Worm (Caenorhabditis elegans) whole organism, L3 larva: ENCODE data around the gene Y45G5AM.6.
A peak's percentile ranks its signal among the peaks of the same experiment; 100 is the strongest.

Experiments used
- R02D3.7 ChIP-seq: fragments of 150-350 bp; optimal IDR thresholded peaks from 2 replicates; lab custom pipeline; 2014; ENCODE audit warnings: missing biosample characterization, missing genetic modification characterization
- ZK546.5 ChIP-seq: sonication (generic microtip); optimal IDR thresholded peaks from 2 replicates; lab custom pipeline; 2017; ENCODE audit warnings: missing biosample characterization, missing genetic modification characterization
- aly-2 ChIP-seq: fragments of 150-350 bp; optimal IDR thresholded peaks from 2 replicates; lab custom pipeline; 2014; ENCODE audit warnings: missing biosample characterization, missing genetic modification characterization
- ama-1 ChIP-seq: fragments of 150-350 bp; optimal IDR thresholded peaks from 2 replicates; lab custom pipeline; 2018
- ceh-28 ChIP-seq: fragments of 150-350 bp; optimal IDR thresholded peaks from 2 replicates; lab custom pipeline; 2014; ENCODE audit warnings: missing biosample characterization, missing genetic modification reagents, missing genetic modification characterization
- ceh-82 ChIP-seq: fragments of 150-350 bp; optimal IDR thresholded peaks from 2 replicates; lab custom pipeline; 2014; ENCODE audit warnings: missing biosample characterization, missing genetic modification characterization
- egl-27 ChIP-seq: sonication (generic microtip); optimal IDR thresholded peaks from 4 replicates; lab custom pipeline; 2017; ENCODE audit warnings: missing biosample characterization, missing genetic modification reagents, missing genetic modification characterization
- egl-5 ChIP-seq: fragments of 150-350 bp; optimal IDR thresholded peaks from 2 replicates; lab custom pipeline; 2017; ENCODE audit warnings: missing biosample characterization, missing genetic modification reagents, missing genetic modification characterization, inconsistent platforms
- elt-1 ChIP-seq: fragments of 150-350 bp; optimal IDR thresholded peaks from 2 replicates; lab custom pipeline; 2014; ENCODE audit warnings: missing biosample characterization, missing genetic modification characterization
- elt-2 ChIP-seq: sonication (generic microtip); optimal IDR thresholded peaks from 2 replicates; lab custom pipeline; 2016; ENCODE audit warnings: missing genetic modification reagents, mild to moderate bottlenecking, missing genetic modification characterization, missing compliant biosample characterization
- elt-3 ChIP-seq, 3 experiments: fragments of 150-350 bp in 1 of 3; sonication (generic microtip) in 2 of 3; optimal IDR thresholded peaks; 2 replicates in 2 of 3; 4 replicates in 1 of 3; lab custom pipeline; 2014 to 2017; ENCODE audit warnings: missing biosample characterization in 3 of 3, missing genetic modification characterization in 3 of 3
- eor-1 ChIP-seq, 2 experiments: fragments of 150-350 bp; optimal IDR thresholded peaks; 2 replicates each; lab custom pipeline; 2014 to 2018; ENCODE audit warnings: missing biosample characterization in 2 of 2, missing genetic modification characterization in 2 of 2
- fkh-10 ChIP-seq: sonication (generic microtip); optimal IDR thresholded peaks from 2 replicates; lab custom pipeline; 2017; ENCODE audit warnings: missing biosample characterization, missing genetic modification reagents, missing genetic modification characterization
- hmg-11 ChIP-seq: sonication (generic microtip); optimal IDR thresholded peaks from 2 replicates; lab custom pipeline; 2016; ENCODE audit warnings: missing genetic modification characterization, missing compliant biosample characterization
- lin-15B ChIP-seq: fragments of 150-350 bp; optimal IDR thresholded peaks from 2 replicates; lab custom pipeline; 2014; ENCODE audit warnings: missing biosample characterization, missing genetic modification characterization
- lin-39 ChIP-seq: fragments of 150-350 bp; optimal IDR thresholded peaks from 2 replicates; lab custom pipeline; 2018; ENCODE audit warnings: missing biosample characterization, missing genetic modification reagents, missing genetic modification characterization
- lsy-12 ChIP-seq: sonication (generic microtip); optimal IDR thresholded peaks from 2 replicates; lab custom pipeline; 2016; ENCODE audit warnings: mild to moderate bottlenecking, missing genetic modification characterization, missing compliant biosample characterization
- mdl-1 ChIP-seq: fragments of 150-350 bp; optimal IDR thresholded peaks from 2 replicates; lab custom pipeline; 2014; ENCODE audit warnings: missing biosample characterization, missing genetic modification characterization
- mml-1 ChIP-seq: fragments of 150-350 bp; sonication (generic microtip); optimal IDR thresholded peaks from 3 replicates; lab custom pipeline; 2014; ENCODE audit warnings: missing biosample characterization, missing genetic modification characterization
- nfya-1 ChIP-seq: sonication (generic microtip); optimal IDR thresholded peaks from 2 replicates; lab custom pipeline; 2017; ENCODE audit warnings: missing genetic modification characterization, mild to moderate bottlenecking, missing compliant biosample characterization, antibody characterized with exemption, moderate library complexity; ENCODE audit not compliant: insufficient read depth
- nhr-23 ChIP-seq: fragments of 150-350 bp; optimal IDR thresholded peaks from 2 replicates; lab custom pipeline; 2014; ENCODE audit warnings: missing biosample characterization, missing genetic modification reagents, missing genetic modification characterization
- nhr-25 ChIP-seq: sonication (generic microtip); optimal IDR thresholded peaks from 2 replicates; lab custom pipeline; 2017; ENCODE audit warnings: missing biosample characterization, missing genetic modification characterization
- nhr-28 ChIP-seq: fragments of 150-350 bp; optimal IDR thresholded peaks from 2 replicates; lab custom pipeline; 2014; ENCODE audit warnings: missing biosample characterization, missing genetic modification characterization
- nhr-43 ChIP-seq: sonication (generic microtip); optimal IDR thresholded peaks from 2 replicates; lab custom pipeline; 2016; ENCODE audit warnings: mild to moderate bottlenecking, missing genetic modification characterization, missing compliant biosample characterization; ENCODE audit not compliant: poor library complexity, severe bottlenecking
- nhr-77 ChIP-seq: fragments of 150-350 bp; optimal IDR thresholded peaks from 2 replicates; lab custom pipeline; 2014; ENCODE audit warnings: missing biosample characterization, missing genetic modification characterization
- pha-4 ChIP-seq: fragments of 150-350 bp; optimal IDR thresholded peaks from 2 replicates; lab custom pipeline; 2014; ENCODE audit warnings: missing biosample characterization, missing genetic modification reagents, missing genetic modification characterization
- pqm-1 ChIP-seq: fragments of 150-350 bp; optimal IDR thresholded peaks from 2 replicates; lab custom pipeline; 2017; ENCODE audit warnings: missing biosample characterization, missing genetic modification characterization, inconsistent platforms
- skn-1 ChIP-seq: fragments of 150-350 bp; optimal IDR thresholded peaks from 2 replicates; lab custom pipeline; 2014; ENCODE audit warnings: missing biosample characterization, missing genetic modification characterization
- snpc-4 ChIP-seq: fragments of 150-350 bp; optimal IDR thresholded peaks from 2 replicates; lab custom pipeline; 2014; ENCODE audit warnings: missing biosample characterization, missing genetic modification characterization
- unc-39 ChIP-seq: sonication (generic microtip); optimal IDR thresholded peaks from 4 replicates; lab custom pipeline; 2017; ENCODE audit warnings: missing biosample characterization, missing genetic modification characterization
- unc-62 ChIP-seq: fragments of 150-350 bp; sonication (generic microtip); optimal IDR thresholded peaks from 4 replicates; lab custom pipeline; 2014; ENCODE audit warnings: missing biosample characterization, missing genetic modification reagents, missing genetic modification characterization
- zag-1 ChIP-seq: fragments of 150-350 bp; optimal IDR thresholded peaks from 2 replicates; lab custom pipeline; 2014; ENCODE audit warnings: missing biosample characterization, missing genetic modification characterization
- ztf-4 ChIP-seq: fragments of 150-350 bp; optimal IDR thresholded peaks from 2 replicates; lab custom pipeline; 2014; ENCODE audit warnings: missing biosample characterization, missing genetic modification characterization

The Y45G5AM.6 gene

DNA sequence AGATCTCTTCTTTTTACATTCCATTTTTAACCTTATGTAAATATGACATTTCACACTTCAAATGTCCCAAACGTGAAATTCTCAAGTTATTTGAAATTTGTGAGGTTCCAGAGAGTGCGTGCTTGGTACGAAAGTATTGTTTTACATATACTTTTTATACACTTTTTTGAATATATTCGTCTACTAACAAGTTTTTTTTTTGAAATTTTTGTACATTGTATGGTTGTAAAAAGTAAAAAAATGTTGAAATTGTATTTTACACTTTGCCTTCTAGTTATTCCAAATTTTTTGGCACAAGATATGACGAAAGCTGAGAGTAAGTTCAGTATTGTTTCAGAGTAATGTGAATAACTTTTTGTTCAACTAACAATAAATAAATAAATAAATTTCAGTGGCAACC is 17.4 kb downstream of the Y45G5AM.6 start, which contains the start of gene lgc-1:
Gene lgc-1, plus strand, starts transcription at position 301 of the 400 bp plus-strand sequence.
- TF ChIP-seq pqm-1 (tag; lab: Kevin White, UChicago): no peak
- TF ChIP-seq nfya-1: no peak
- TF ChIP-seq pha-4 (tag; lab: Kevin White, UChicago): no peak
- TF ChIP-seq elt-1: no peak
- TF ChIP-seq egl-27 (tag; lab: Kevin White, UChicago): no peak
- no peak for TF ChIP-seq nhr-77 (tag; lab: Kevin White, UChicago)

DNA sequence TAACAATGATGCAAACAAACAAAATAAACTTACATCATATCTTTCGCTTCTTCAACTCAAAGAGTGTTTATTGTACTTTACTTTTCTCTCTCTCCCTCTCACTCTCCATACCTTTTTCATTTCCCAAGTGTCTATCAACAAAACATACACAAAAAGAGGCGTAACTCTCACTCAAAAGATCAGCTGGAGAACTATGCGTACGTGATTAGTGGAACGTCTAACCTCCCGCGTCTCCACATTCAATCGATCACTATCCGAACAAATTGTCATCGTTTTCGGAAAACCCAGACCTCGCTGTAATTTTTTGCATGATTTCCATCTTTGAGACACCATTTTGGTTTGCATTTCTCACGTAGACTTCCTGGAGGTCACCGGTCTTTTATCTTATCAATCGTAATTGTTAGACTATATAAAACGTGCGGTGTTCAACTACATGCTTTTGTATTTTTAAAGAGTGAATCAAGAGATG is 20.6 kb downstream of the Y45G5AM.6 start, which contains the start of gene nhr-57:
Gene nhr-57, plus strand, starts transcription at position 419 of the 469 bp plus-strand sequence.
- TF ChIP-seq ama-1 (peak; percentile 26), ztf-4 (tag; lab: Kevin White, UChicago) (no peak), unc-62 (GFP tag; lab: Kevin White, UChicago) (no peak), nhr-43 (tag; lab: Kevin White, UChicago) (peak; percentile 81), aly-2 (tag; lab: Kevin White, UChicago) (no peak), skn-1 (tag; lab: Kevin White, UChicago) (peak; percentile 84), nhr-23 (tag; lab: Kevin White, UChicago) (peak; percentile 67), pha-4 (tag; lab: Kevin White, UChicago) (peak; percentile 98), mdl-1 (peak; percentile 28), elt-3 (tag; optimal IDR thresholded peaks at IDR 0.05; lab: Kevin White, UChicago) (peak in 1 of 3 experiments; percentile 42), eor-1 (tag; optimal IDR thresholded peaks at IDR 0.05; lab: Kevin White, UChicago) (no peak), egl-5 (peak; percentile 65), mml-1 (tag; lab: Kevin White, UChicago) (no peak), lin-39 (tag; lab: Kevin White, UChicago) (peak; percentile 53), nhr-25 (tag; lab: Kevin White, UChicago) (peak; percentile 77), elt-2 (tag; lab: Kevin White, UChicago) (peak; percentile 82), ceh-28 (peak; percentile 73), nhr-28 (no peak), lsy-12 (tag; lab: Kevin White, UChicago) (no peak), hmg-11 (no peak), pqm-1 (tag; lab: Kevin White, UChicago) (peak; percentile 74)

DNA sequence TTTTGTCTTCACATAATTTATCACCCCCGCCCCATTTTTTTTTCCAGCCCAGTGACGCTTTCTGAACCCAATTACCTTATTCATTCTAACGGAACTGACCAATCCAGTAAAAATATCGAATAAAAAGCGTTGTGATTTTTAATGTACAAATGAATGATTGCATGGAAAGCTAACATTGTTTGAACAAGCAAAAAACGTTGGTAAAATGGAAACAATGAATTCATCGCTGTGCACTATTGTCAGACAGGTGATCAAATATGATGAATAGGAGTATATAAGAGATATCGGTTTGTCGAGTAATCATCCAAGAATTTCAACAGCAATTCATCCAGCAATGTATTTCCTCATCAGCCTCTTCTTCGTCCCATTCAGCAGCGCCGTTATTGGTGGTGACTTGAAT is 22.5 kb downstream of the Y45G5AM.6 start, which contains the start of gene phat-4:
Gene phat-4, plus strand, starts transcription at position 301 of the 400 bp plus-strand sequence.
- TF ChIP-seq elt-1 (no peak), hmg-11 (no peak), ZK546.5 (tag; lab: Kevin White, UChicago) (no peak), R02D3.7 (tag; lab: Kevin White, UChicago) (no peak), ztf-4 (tag; lab: Kevin White, UChicago) (no peak), zag-1 (tag; lab: Kevin White, UChicago) (no peak), mdl-1 (no peak), skn-1 (tag; lab: Kevin White, UChicago) (no peak), ceh-82 (tag; lab: Kevin White, UChicago) (no peak), unc-39 (no peak), nhr-23 (tag; lab: Kevin White, UChicago) (no peak), mml-1 (tag; lab: Kevin White, UChicago) (no peak), fkh-10 (no peak)

DNA sequence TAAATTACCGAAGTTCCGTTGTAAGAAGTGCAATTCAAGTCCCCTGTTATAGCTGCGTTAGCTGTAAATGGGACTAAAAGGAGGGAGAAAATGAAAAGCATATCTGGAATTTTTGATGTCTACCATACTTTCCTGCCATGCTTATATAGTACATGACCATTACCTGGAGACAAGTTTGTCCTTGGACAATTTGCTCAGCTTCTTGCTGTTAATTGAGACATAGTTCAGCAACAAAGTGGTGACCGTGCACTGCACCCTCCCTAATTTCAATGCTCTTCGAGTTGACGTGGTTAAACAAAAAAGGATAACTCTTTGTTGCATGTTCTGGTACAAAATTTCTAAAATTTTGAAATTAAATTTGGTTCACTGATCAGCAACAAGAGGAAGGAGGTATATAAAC is 24.7 kb downstream of the Y45G5AM.6 start, which contains the start of gene T05B4.13:
Gene T05B4.13, minus strand, starts transcription at position 101 of the 400 bp plus-strand sequence.
- TF ChIP-seq egl-5 (no peak), elt-3 (tag; optimal IDR thresholded peaks at IDR 0.05; lab: Kevin White, UChicago) (no peak), lin-15B (tag; lab: Kevin White, UChicago) (no peak), R02D3.7 (tag; lab: Kevin White, UChicago) (no peak), nhr-77 (tag; lab: Kevin White, UChicago) (no peak), pqm-1 (tag; lab: Kevin White, UChicago) (no peak), lsy-12 (tag; lab: Kevin White, UChicago) (no peak), ZK546.5 (tag; lab: Kevin White, UChicago) (no peak), nhr-43 (tag; lab: Kevin White, UChicago) (no peak), snpc-4 (tag; lab: Kevin White, UChicago) (no peak), elt-1 (no peak), unc-62 (GFP tag; lab: Kevin White, UChicago) (no peak), zag-1 (tag; lab: Kevin White, UChicago) (no peak), lin-39 (tag; lab: Kevin White, UChicago) (no peak)
